Worm (Caenorhabditis elegans): ENCODE measurements around the gene ncx-7.

ncx-7 gene

DNA sequence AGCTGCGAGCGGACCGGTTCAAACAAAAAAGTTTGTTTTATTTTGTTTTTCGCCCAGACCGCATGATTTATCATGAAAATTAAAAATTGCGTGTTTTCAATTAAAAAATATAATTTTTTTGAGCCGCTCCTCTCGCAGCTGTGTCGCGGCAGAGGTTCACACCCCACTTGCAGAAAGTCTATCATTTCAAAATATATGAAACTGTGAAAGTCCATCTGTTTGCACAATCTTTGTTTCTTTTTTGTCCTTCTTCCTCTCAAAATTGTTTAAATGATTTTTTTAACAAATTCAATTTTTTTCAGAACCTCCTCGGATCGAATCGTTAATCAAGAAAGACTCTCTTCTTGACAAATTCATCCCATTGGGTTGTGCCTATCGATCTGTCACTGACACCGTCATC, 20.5 kb downstream of the ncx-7 start, which contains the start of gene tlk-1:
TSS of gene tlk-1 (plus strand) at position 301 of the 400 bp plus-strand sequence.
- TF ChIP-seq T22C8.4 (GFP tag; IDR thresholded peaks at IDR 0.05) (no peak), ref-1 (GFP tag; conservative IDR thresholded peaks at IDR 0.05) (no peak), cog-1 (tag; optimal IDR thresholded peaks at IDR 0.05) (no peak), flt-1 (GFP tag; IDR thresholded peaks at IDR 0.05) (no peak), klf-2 (GFP tag; conservative IDR thresholded peaks at IDR 0.05) (no peak), med-1 (GFP tag; optimal IDR thresholded peaks at IDR 0.05; ENCODE audit: insufficient read depth) (no peak), ztf-23 (GFP tag; IDR thresholded peaks at IDR 0.05) (no peak), tab-1 (GFP tag; IDR thresholded peaks at IDR 0.05) (no peak), ztf-29 (GFP tag; IDR thresholded peaks at IDR 0.05) (no peak)

DNA sequence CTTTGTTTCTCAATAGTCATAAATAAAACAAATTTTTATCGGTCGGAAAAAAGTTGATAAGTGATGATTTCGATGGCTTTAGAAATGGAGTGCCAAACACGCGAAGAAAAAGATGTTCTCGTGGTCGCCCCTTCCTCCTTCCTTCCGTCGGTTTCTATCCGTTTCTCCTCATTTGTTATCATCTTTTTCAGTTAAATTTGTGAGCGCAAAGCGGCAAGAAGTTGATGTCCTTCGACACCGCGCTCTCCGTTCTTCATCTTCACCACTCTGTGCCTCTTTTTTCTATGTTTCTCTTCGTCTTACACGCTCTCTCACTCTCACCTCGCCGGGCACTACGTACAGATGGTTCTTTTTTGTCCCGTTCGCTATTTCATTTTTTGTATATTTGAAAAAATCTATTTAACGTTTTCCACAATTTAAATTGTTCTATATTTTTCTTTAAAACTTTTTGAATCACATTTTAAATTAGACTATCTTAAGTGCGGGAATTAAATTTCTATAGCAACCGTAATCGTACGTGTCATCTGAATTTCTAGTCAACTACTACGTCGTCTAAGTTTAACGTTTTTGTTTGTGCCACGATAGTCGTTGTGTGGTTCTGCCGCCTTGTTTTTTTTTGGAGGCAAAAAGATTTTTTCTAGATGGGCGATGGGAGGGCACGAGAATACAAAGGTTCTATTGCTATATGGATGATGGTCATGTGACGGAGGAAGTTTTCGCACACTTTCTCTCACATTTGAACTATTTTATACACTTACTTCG, 21.3 kb downstream of the ncx-7 start:
- no peak for TF ChIP-seq flt-1 (GFP tag; IDR thresholded peaks at IDR 0.05)
- TF ChIP-seq klf-2 (GFP tag; conservative IDR thresholded peaks at IDR 0.05) = no peak
- TF ChIP-seq tab-1 (GFP tag; IDR thresholded peaks at IDR 0.05) = no peak
- TF ChIP-seq med-1 (GFP tag; optimal IDR thresholded peaks at IDR 0.05; ENCODE audit: insufficient read depth) = no peak
- TF ChIP-seq ztf-23 (GFP tag; IDR thresholded peaks at IDR 0.05) = no peak
- TF ChIP-seq ztf-29 (GFP tag; IDR thresholded peaks at IDR 0.05) = no peak
- no peak for TF ChIP-seq cog-1 (tag; optimal IDR thresholded peaks at IDR 0.05)
- TF ChIP-seq ref-1 (GFP tag; conservative IDR thresholded peaks at IDR 0.05) = no peak
- TF ChIP-seq T22C8.4 (GFP tag; IDR thresholded peaks at IDR 0.05) = no peak

DNA sequence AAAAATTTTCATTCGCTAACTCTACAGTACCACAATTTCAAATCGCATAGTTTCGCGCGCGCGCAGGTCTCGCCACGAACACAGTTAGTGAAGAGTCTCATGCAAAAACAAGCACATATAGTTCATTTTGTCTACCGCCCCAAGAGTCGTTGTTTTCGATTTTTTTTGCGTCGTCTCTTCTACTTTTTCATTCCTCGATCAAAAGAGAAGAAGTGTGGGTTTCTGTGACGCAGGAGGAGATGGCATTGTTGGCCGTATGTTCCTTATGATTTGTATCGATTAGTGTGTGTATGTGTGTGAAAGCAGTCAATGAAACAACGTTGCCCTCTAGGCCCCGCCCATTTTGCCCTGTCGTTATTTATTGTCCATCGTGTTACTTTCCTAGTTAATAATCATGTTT, 22.2 kb downstream of the ncx-7 start:
- TF ChIP-seq klf-2 (GFP tag; conservative IDR thresholded peaks at IDR 0.05) (no peak), ztf-23 (GFP tag; IDR thresholded peaks at IDR 0.05) (no peak), ref-1 (GFP tag; conservative IDR thresholded peaks at IDR 0.05) (no peak), T22C8.4 (GFP tag; IDR thresholded peaks at IDR 0.05) (no peak), ztf-29 (GFP tag; IDR thresholded peaks at IDR 0.05) (no peak), cog-1 (tag; optimal IDR thresholded peaks at IDR 0.05) (no peak), med-1 (GFP tag; optimal IDR thresholded peaks at IDR 0.05; ENCODE audit: insufficient read depth) (no peak)

DNA sequence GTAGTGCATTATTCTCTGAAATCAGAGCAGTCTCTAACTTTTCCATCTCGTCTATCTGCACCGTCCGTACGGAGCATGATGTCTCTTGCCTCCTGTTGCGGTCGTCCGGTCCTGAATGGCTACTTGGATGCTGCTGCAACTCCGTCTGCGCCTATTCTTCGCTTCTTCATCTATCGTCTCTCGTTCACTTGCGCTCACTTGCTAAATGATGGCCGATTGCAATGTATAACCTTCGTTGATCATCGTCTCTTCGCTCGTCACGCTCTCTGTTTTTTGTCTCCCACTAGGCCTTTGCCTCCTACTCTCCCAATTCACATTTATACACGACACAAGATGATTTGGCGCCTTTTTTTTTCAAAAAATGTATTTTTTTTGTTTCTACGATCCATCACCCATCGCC, 22.8 kb downstream of the ncx-7 start:
- TF ChIP-seq cog-1 (tag; optimal IDR thresholded peaks at IDR 0.05) (no peak), flt-1 (GFP tag; IDR thresholded peaks at IDR 0.05) (peak; percentile 55; the same call in 1 of the 2 replicates)

DNA sequence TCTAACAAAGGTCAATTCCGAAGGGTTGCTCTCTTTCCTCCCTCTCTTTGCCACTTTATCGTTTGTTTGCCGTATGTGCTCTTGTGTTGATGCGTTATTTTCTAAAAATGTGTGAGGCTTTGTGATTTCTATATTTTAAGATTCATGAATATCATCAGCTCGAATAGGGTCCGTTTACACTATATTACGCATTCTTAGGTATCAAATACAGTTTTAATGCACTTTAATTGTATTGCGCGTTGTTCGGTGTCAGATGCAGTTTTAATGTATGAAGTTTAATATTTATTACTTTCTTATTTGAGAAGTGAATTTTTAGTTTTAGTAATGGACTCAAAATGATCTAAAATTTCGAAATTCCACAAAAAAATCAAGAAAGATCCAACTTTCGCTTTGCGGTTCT, 23.7 kb downstream of the ncx-7 start, which contains the start of gene bud-31:
TSS of gene bud-31 (minus strand) at position 101 of the 400 bp plus-strand sequence.
- TF ChIP-seq ztf-23 (GFP tag; IDR thresholded peaks at IDR 0.05) (no peak), tab-1 (GFP tag; IDR thresholded peaks at IDR 0.05) (no peak), T22C8.4 (GFP tag; IDR thresholded peaks at IDR 0.05) (no peak), flt-1 (GFP tag; IDR thresholded peaks at IDR 0.05) (no peak), ztf-29 (GFP tag; IDR thresholded peaks at IDR 0.05) (no peak), med-1 (GFP tag; optimal IDR thresholded peaks at IDR 0.05; ENCODE audit: insufficient read depth) (no peak), klf-2 (GFP tag; conservative IDR thresholded peaks at IDR 0.05) (no peak), ref-1 (GFP tag; conservative IDR thresholded peaks at IDR 0.05) (no peak), cog-1 (tag; optimal IDR thresholded peaks at IDR 0.05) (no peak)

DNA sequence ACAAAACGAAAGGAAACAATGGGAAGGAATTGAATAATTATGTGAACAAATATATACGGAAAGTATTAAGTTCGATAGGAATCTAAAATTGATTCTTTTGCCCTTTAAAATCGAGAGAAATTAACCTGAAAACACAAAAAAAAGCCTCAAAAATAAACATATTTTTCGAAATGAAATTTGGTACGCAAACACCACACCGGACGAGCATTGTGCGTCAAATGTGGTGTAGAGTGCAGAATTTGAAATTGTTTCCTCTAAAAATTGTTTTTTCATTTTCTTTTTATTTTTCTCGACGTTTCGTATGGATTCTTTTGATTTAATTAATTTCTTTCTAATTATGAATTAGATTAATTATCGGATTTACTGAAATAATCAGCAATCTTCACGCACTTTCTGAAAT, 24.7 kb downstream of the ncx-7 start:
- TF ChIP-seq ref-1 (GFP tag; conservative IDR thresholded peaks at IDR 0.05) (no peak), T22C8.4 (GFP tag; IDR thresholded peaks at IDR 0.05) (no peak), tab-1 (GFP tag; IDR thresholded peaks at IDR 0.05) (no peak), klf-2 (GFP tag; conservative IDR thresholded peaks at IDR 0.05) (no peak), flt-1 (GFP tag; IDR thresholded peaks at IDR 0.05) (no peak), cog-1 (tag; optimal IDR thresholded peaks at IDR 0.05) (no peak), ztf-29 (GFP tag; IDR thresholded peaks at IDR 0.05) (no peak), ztf-23 (GFP tag; IDR thresholded peaks at IDR 0.05) (no peak), med-1 (GFP tag; optimal IDR thresholded peaks at IDR 0.05; ENCODE audit: insufficient read depth) (no peak)

ce11 chrIII:9694474-9694873, 25.6 kb downstream of the ncx-7 start, which contains the start of gene set-3:
set-3 (minus strand) TSS chrIII:9694574.
- TF ChIP-seq med-1 (GFP tag; optimal IDR thresholded peaks at IDR 0.05; ENCODE audit: insufficient read depth) (no peak), klf-2 (GFP tag; conservative IDR thresholded peaks at IDR 0.05) (no peak), cog-1 (tag; optimal IDR thresholded peaks at IDR 0.05) (no peak)

ce11 chrIII:9690044-9690443, 30.0 kb downstream of the ncx-7 start, which contains the start of gene best-5:
best-5 (minus strand) TSS chrIII:9690253.
- no peak for TF ChIP-seq cog-1 (tag; optimal IDR thresholded peaks at IDR 0.05)
- no peak for TF ChIP-seq ztf-29 (GFP tag; IDR thresholded peaks at IDR 0.05)
- TF ChIP-seq T22C8.4 (GFP tag; IDR thresholded peaks at IDR 0.05) = no peak
- no peak for TF ChIP-seq klf-2 (GFP tag; conservative IDR thresholded peaks at IDR 0.05)
- TF ChIP-seq tab-1 (GFP tag; IDR thresholded peaks at IDR 0.05) = no peak
- TF ChIP-seq ref-1 (GFP tag; conservative IDR thresholded peaks at IDR 0.05) = no peak
- no peak for TF ChIP-seq ztf-23 (GFP tag; IDR thresholded peaks at IDR 0.05)
- TF ChIP-seq flt-1 (GFP tag; IDR thresholded peaks at IDR 0.05) = no peak
- TF ChIP-seq med-1 (GFP tag; optimal IDR thresholded peaks at IDR 0.05; ENCODE audit: insufficient read depth) = no peak

DNA sequence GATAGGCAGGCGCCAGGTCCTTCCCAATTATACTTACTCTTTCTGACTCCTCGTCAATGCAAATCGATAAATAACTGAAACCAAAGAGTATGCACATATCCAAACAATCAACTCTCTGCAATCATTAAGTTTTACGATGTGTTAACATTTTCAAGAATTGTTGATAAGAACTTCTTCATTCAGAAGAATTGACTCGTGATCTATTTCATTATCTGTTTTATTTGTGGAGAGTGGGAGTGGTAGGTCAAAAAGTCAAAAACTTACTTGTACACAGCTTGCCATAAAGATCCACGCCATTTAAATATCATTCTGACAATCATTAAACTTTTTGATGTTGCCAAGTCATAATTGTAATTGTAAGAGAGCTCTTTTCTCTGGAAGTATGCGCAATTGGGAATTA, 30.7 kb downstream of the ncx-7 start:
- TF ChIP-seq flt-1 (GFP tag; IDR thresholded peaks at IDR 0.05) = no peak
- no peak for TF ChIP-seq ztf-29 (GFP tag; IDR thresholded peaks at IDR 0.05)
- TF ChIP-seq tab-1 (GFP tag; IDR thresholded peaks at IDR 0.05) = no peak
- no peak for TF ChIP-seq T22C8.4 (GFP tag; IDR thresholded peaks at IDR 0.05)
- TF ChIP-seq med-1 (GFP tag; optimal IDR thresholded peaks at IDR 0.05; ENCODE audit: insufficient read depth) = no peak
- TF ChIP-seq ref-1 (GFP tag; conservative IDR thresholded peaks at IDR 0.05) = no peak
- TF ChIP-seq ztf-23 (GFP tag; IDR thresholded peaks at IDR 0.05) = no peak
- no peak for TF ChIP-seq klf-2 (GFP tag; conservative IDR thresholded peaks at IDR 0.05)
- no peak for TF ChIP-seq cog-1 (tag; optimal IDR thresholded peaks at IDR 0.05)

DNA sequence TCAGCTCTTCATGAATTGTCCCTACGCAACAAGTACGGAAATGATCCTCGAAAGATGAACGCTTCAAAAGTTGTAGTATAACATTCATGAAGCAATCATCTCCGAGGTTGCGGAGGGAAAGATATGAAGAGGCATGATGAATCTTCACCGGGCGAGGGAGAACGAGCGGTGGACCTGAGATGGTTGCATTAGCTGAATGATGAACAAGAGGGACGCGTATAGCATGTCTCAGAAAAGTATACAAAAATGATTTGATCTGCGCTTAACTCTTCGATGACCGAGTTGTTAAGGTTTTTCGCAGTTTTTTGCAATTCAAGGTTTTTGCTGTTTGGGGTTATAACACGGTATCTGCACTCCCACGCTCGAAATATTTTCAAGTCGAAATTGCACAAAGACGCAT, 34.1 kb downstream of the ncx-7 start, which contains the start of gene C07A9.10:
TSS of gene C07A9.10 (minus strand) at position 101 of the 400 bp plus-strand sequence.
- no peak for TF ChIP-seq flt-1 (GFP tag; IDR thresholded peaks at IDR 0.05)
- TF ChIP-seq tab-1 (GFP tag; IDR thresholded peaks at IDR 0.05) = no peak
- TF ChIP-seq ref-1 (GFP tag; conservative IDR thresholded peaks at IDR 0.05) = no peak
- TF ChIP-seq ztf-29 (GFP tag; IDR thresholded peaks at IDR 0.05) = no peak
- TF ChIP-seq ztf-23 (GFP tag; IDR thresholded peaks at IDR 0.05) = no peak
